Worm (Caenorhabditis elegans) whole organism, L4 larva: ENCODE data around the gene B0303.14.

Source experiments
- F10B5.3 ChIP-seq: sonication (generic microtip); optimal IDR thresholded peaks from 2 replicates; lab custom pipeline; 2016; ENCODE audit warnings: mild to moderate bottlenecking, missing genetic modification characterization, missing compliant biosample characterization
- F37D6.2 ChIP-seq: sonication (generic microtip); optimal IDR thresholded peaks from 2 replicates; lab custom pipeline; 2016; ENCODE audit warnings: mild to moderate bottlenecking, missing genetic modification characterization, missing compliant biosample characterization
- F49E8.2 ChIP-seq: sonication (generic microtip); optimal IDR thresholded peaks from 2 replicates; lab custom pipeline; 2016; ENCODE audit warnings: missing compliant biosample characterization, mild to moderate bottlenecking, missing genetic modification characterization, borderline replicate concordance
- Y105C5A.15 ChIP-seq: fragments of 200-800 bp; sonication (Bioruptor generic); IDR thresholded peaks from 2 replicates; pipeline ENCODE4 v1.3.6; 2022; ENCODE audit warnings: missing genetic modification characterization, missing compliant biosample characterization
- Y48G9A.11 ChIP-seq: fragments of 200-800 bp; sonication (Bioruptor generic); IDR thresholded peaks from 2 replicates; pipeline ENCODE4 v1.3.6; 2022; ENCODE audit warnings: missing genetic modification reagents, missing genetic modification characterization, missing compliant biosample characterization
- Y5F2A.4 ChIP-seq: fragments of 200-800 bp; sonication (Bioruptor generic); optimal IDR thresholded peaks from 2 replicates; lab custom pipeline; 2018; ENCODE audit warnings: mild to moderate bottlenecking, missing genetic modification characterization, missing compliant biosample characterization
- ZK337.2 ChIP-seq: fragments of 200-800 bp; sonication (Bioruptor generic); IDR thresholded peaks from 2 replicates; pipeline ENCODE4 v1.3.6; 2022; ENCODE audit warnings: missing genetic modification reagents, missing genetic modification characterization, missing compliant biosample characterization
- aha-1 ChIP-seq: fragments of 150-350 bp; peaks from one replicate; lab custom pipeline; 2014; ENCODE audit warnings: missing biosample characterization, missing genetic modification characterization
- aly-2 ChIP-seq: sonication (generic microtip); optimal IDR thresholded peaks from 2 replicates; lab custom pipeline; 2018; ENCODE audit warnings: missing biosample characterization, missing genetic modification characterization
- ama-1 ChIP-seq: fragments of 150-350 bp; optimal IDR thresholded peaks from 2 replicates; lab custom pipeline; 2014; ENCODE audit warnings: inconsistent platforms, mixed read lengths
- ceh-28 ChIP-seq: fragments of 150-350 bp; optimal IDR thresholded peaks from 2 replicates; lab custom pipeline; 2014; ENCODE audit warnings: missing biosample characterization, missing genetic modification reagents, missing genetic modification characterization
- ceh-62 ChIP-seq: sonication (generic microtip); optimal IDR thresholded peaks from 2 replicates; lab custom pipeline; 2017; ENCODE audit warnings: missing biosample characterization, missing genetic modification characterization
- ctbp-1 ChIP-seq: fragments of 200-800 bp; sonication (Bioruptor generic); IDR thresholded peaks from 2 replicates; pipeline ENCODE4 v1.3.6; 2022; ENCODE audit warnings: missing genetic modification reagents, missing genetic modification characterization, missing compliant biosample characterization
- daf-19 ChIP-seq: fragments of 200-800 bp; sonication (Bioruptor generic); conservative IDR thresholded peaks from 2 replicates; pipeline ENCODE4 v1.3.6; 2022; ENCODE audit warnings: missing genetic modification characterization, missing compliant biosample characterization
- dmd-6 ChIP-seq: fragments of 200-800 bp; sonication (Bioruptor generic); IDR thresholded peaks from 2 replicates; pipeline ENCODE4 v1.3.6; 2022; ENCODE audit warnings: missing genetic modification reagents, missing genetic modification characterization, missing compliant biosample characterization
- dmd-8 ChIP-seq: fragments of 200-800 bp; sonication (Bioruptor generic); IDR thresholded peaks from 2 replicates; pipeline ENCODE4 v1.3.6; 2022; ENCODE audit warnings: missing genetic modification characterization, missing compliant biosample characterization
- duxl-1 ChIP-seq: sonication (generic microtip); optimal IDR thresholded peaks from 2 replicates; lab custom pipeline; 2016; ENCODE audit warnings: mild to moderate bottlenecking, missing genetic modification characterization, moderate library complexity, missing compliant biosample characterization; ENCODE audit not compliant: poor library complexity
- egl-43 ChIP-seq: fragments of 200-800 bp; sonication (Bioruptor generic); IDR thresholded peaks from 2 replicates; pipeline ENCODE4 v1.3.6; 2022; ENCODE audit warnings: missing genetic modification reagents, missing genetic modification characterization, missing compliant biosample characterization
- fkh-10 ChIP-seq: fragments of 150-350 bp; optimal IDR thresholded peaks from 2 replicates; lab custom pipeline; 2014; ENCODE audit warnings: missing biosample characterization, missing genetic modification reagents, missing genetic modification characterization
- gei-8 ChIP-seq: fragments of 200-800 bp; sonication (Bioruptor generic); optimal IDR thresholded peaks from 2 replicates; lab custom pipeline; 2018; ENCODE audit warnings: mild to moderate bottlenecking, missing genetic modification characterization, missing compliant biosample characterization
- hlh-30 ChIP-seq: sonication (generic microtip); optimal IDR thresholded peaks from 2 replicates; lab custom pipeline; 2017; ENCODE audit warnings: antibody characterized with exemption, mild to moderate bottlenecking, missing genetic modification characterization, missing compliant biosample characterization; ENCODE audit not compliant: insufficient read depth
- lin-15B ChIP-seq: fragments of 150-350 bp; sonication (generic microtip); optimal IDR thresholded peaks from 3 replicates; lab custom pipeline; 2014; ENCODE audit warnings: missing biosample characterization, missing genetic modification characterization
- lin-38 ChIP-seq: fragments of 200-800 bp; sonication (Bioruptor generic); IDR thresholded peaks from 2 replicates; pipeline ENCODE4 v1.3.6; 2022; ENCODE audit warnings: missing genetic modification reagents, missing genetic modification characterization, missing compliant biosample characterization
- lin-39 ChIP-seq: fragments of 150-350 bp; optimal IDR thresholded peaks from 2 replicates; lab custom pipeline; 2014; ENCODE audit warnings: missing biosample characterization, missing genetic modification reagents, missing genetic modification characterization
- lir-3 ChIP-seq: sonication (generic microtip); optimal IDR thresholded peaks from 2 replicates; lab custom pipeline; 2016; ENCODE audit warnings: mild to moderate bottlenecking, missing genetic modification characterization, missing compliant biosample characterization
- madf-5 ChIP-seq, 2 experiments: fragments of 200-800 bp; sonication (Bioruptor generic); IDR thresholded peaks; 2 replicates each; pipeline ENCODE4 v1.3.6; 2022; ENCODE audit warnings: missing compliant biosample characterization in 2 of 2, missing genetic modification characterization in 2 of 2
- madf-9 ChIP-seq: fragments of 200-800 bp; sonication (Bioruptor generic); conservative IDR thresholded peaks from 2 replicates; pipeline ENCODE4 v1.3.6; 2022; ENCODE audit warnings: missing genetic modification reagents, missing genetic modification characterization, missing compliant biosample characterization
- mep-1 ChIP-seq: fragments of 150-350 bp; sonication (generic microtip); optimal IDR thresholded peaks from 3 replicates; lab custom pipeline; 2014; ENCODE audit warnings: missing biosample characterization, missing genetic modification characterization
- mxl-2 ChIP-seq: fragments of 200-800 bp; sonication (Bioruptor generic); conservative IDR thresholded peaks from 2 replicates; pipeline ENCODE4 v1.3.6; 2022; ENCODE audit warnings: missing genetic modification reagents, missing genetic modification characterization, missing compliant biosample characterization
- mxl-3 ChIP-seq: fragments of 200-800 bp; sonication (Bioruptor generic); optimal IDR thresholded peaks from 2 replicates; lab custom pipeline; 2018; ENCODE audit warnings: mild to moderate bottlenecking, missing genetic modification characterization, missing compliant biosample characterization
- nhr-10 ChIP-seq: fragments of 150-350 bp; optimal IDR thresholded peaks from 2 replicates; lab custom pipeline; 2014; ENCODE audit warnings: missing biosample characterization, missing genetic modification characterization
- nhr-11 ChIP-seq: fragments of 150-350 bp; optimal IDR thresholded peaks from 2 replicates; lab custom pipeline; 2014; ENCODE audit warnings: missing biosample characterization, missing genetic modification characterization
- nhr-111 ChIP-seq: fragments of 200-800 bp; sonication (Bioruptor generic); optimal IDR thresholded peaks from 2 replicates; lab custom pipeline; 2018; ENCODE audit warnings: mild to moderate bottlenecking, missing genetic modification characterization, missing compliant biosample characterization
- nhr-237 ChIP-seq: sonication (generic microtip); optimal IDR thresholded peaks from 2 replicates; lab custom pipeline; 2017; ENCODE audit warnings: missing biosample characterization, missing genetic modification characterization
- nhr-25 ChIP-seq: sonication (generic microtip); optimal IDR thresholded peaks from 2 replicates; lab custom pipeline; 2017; ENCODE audit warnings: missing genetic modification characterization, mild to moderate bottlenecking, missing compliant biosample characterization, antibody characterized with exemption, moderate library complexity, borderline replicate concordance; ENCODE audit not compliant: insufficient read depth
- nhr-28 ChIP-seq: fragments of 150-350 bp; optimal IDR thresholded peaks from 2 replicates; lab custom pipeline; 2014; ENCODE audit warnings: missing biosample characterization, missing genetic modification characterization
- nhr-41 ChIP-seq: fragments of 200-800 bp; sonication (Bioruptor generic); IDR thresholded peaks from 2 replicates; pipeline ENCODE4 v1.3.6; 2022; ENCODE audit warnings: missing genetic modification reagents, missing genetic modification characterization, missing compliant biosample characterization
- nhr-42 ChIP-seq: fragments of 200-800 bp; sonication (Bioruptor generic); IDR thresholded peaks from 2 replicates; pipeline ENCODE4 v1.3.6; 2022; ENCODE audit warnings: missing genetic modification characterization, missing compliant biosample characterization
- nhr-48 ChIP-seq: sonication (generic microtip); optimal IDR thresholded peaks from 2 replicates; lab custom pipeline; 2016; ENCODE audit warnings: mild to moderate bottlenecking, missing genetic modification characterization, missing compliant biosample characterization
- nhr-6 ChIP-seq: fragments of 150-350 bp; optimal IDR thresholded peaks from 2 replicates; lab custom pipeline; 2014; ENCODE audit warnings: missing biosample characterization, missing genetic modification characterization
- php-3 ChIP-seq: fragments of 200-800 bp; sonication (Bioruptor generic); IDR thresholded peaks from 2 replicates; pipeline ENCODE4 v1.3.6; 2022; ENCODE audit warnings: missing genetic modification reagents, missing genetic modification characterization, missing compliant biosample characterization
- saeg-2 ChIP-seq: fragments of 200-800 bp; sonication (Bioruptor generic); IDR thresholded peaks from 2 replicates; pipeline ENCODE4 v1.3.6; 2022; ENCODE audit warnings: missing genetic modification reagents, missing genetic modification characterization, missing compliant biosample characterization
- sdz-12 ChIP-seq: fragments of 200-800 bp; sonication (Bioruptor generic); optimal IDR thresholded peaks from 2 replicates; lab custom pipeline; 2018; ENCODE audit warnings: mild to moderate bottlenecking, missing genetic modification characterization, missing compliant biosample characterization
- skn-1 ChIP-seq: fragments of 150-350 bp; optimal IDR thresholded peaks from 2 replicates; lab custom pipeline; 2014; ENCODE audit warnings: missing biosample characterization, missing genetic modification characterization
- snpc-4 ChIP-seq: fragments of 150-350 bp; optimal IDR thresholded peaks from 2 replicates; lab custom pipeline; 2014; ENCODE audit warnings: missing biosample characterization, missing genetic modification characterization
- spr-3 ChIP-seq: fragments of 200-800 bp; sonication (Bioruptor generic); optimal IDR thresholded peaks from 2 replicates; lab custom pipeline; 2018; ENCODE audit warnings: mild to moderate bottlenecking, missing genetic modification characterization, missing compliant biosample characterization
- tra-1 ChIP-seq: fragments of 200-800 bp; sonication (Bioruptor generic); IDR thresholded peaks from 2 replicates; pipeline ENCODE4 v1.3.6; 2022; ENCODE audit warnings: missing genetic modification reagents, missing genetic modification characterization, missing compliant biosample characterization
- unc-62 ChIP-seq, 3 experiments: fragments of 150-350 bp in 1 of 3; sonication (generic microtip); optimal IDR thresholded peaks in 2 of 3; peaks in 1 of 3; 1 replicate in 1 of 3; 2 replicates in 2 of 3; lab custom pipeline; 2014 to 2017; ENCODE audit warnings: missing biosample characterization in 3 of 3, missing genetic modification characterization in 3 of 3, missing genetic modification reagents in 3 of 3, missing genotype in 1 of 3
- zfp-2 ChIP-seq: sonication (generic microtip); optimal IDR thresholded peaks from 2 replicates; lab custom pipeline; 2016; ENCODE audit warnings: mild to moderate bottlenecking, missing genetic modification characterization, missing compliant biosample characterization
- zip-2 ChIP-seq: fragments of 150-350 bp; optimal IDR thresholded peaks from 2 replicates; lab custom pipeline; 2014; ENCODE audit warnings: missing biosample characterization, missing genetic modification characterization
- ztf-7 ChIP-seq: fragments of 150-350 bp; optimal IDR thresholded peaks from 2 replicates; lab custom pipeline; 2014; ENCODE audit warnings: missing biosample characterization, missing genetic modification characterization

B0303.14 gene

DNA sequence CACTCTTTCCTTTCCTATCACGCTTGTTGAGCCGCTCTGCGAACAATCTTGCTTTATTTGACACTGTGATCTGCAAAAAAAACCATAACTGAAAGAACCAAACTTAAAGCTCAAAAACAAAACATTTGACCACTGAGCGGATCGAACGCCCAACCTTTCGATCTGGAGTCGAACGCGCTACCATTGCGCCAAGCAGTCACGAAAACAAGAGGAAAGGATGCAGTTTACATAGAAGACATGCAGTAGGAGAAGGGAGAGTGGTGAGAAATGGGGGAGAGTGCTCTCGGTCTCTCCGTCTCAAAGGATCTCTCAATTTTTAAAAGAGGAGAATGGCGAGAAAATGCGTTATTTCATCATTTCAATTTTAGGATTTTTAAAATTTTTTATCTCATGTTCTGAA, 37.6 kb downstream of the B0303.14 start (continued):
- TF ChIP-seq F49E8.2 (tag; lab: Kevin White, UChicago) (peak; percentile 44), saeg-2 (GFP tag; lab: Robert Waterston, UW) (0 out of 2 replicates have a peak, but pooled peaks have one; percentile 7), php-3 (GFP tag; lab: Robert Waterston, UW) (peak; percentile 72), dmd-8 (GFP tag; lab: Robert Waterston, UW) (peak; percentile 95), Y105C5A.15 (GFP tag; lab: Robert Waterston, UW) (peak; percentile 93), nhr-6 (tag; lab: Kevin White, UChicago) (peak; percentile 30), snpc-4 (tag; lab: Kevin White, UChicago) (no peak), spr-3 (peak; percentile 54), unc-62 (GFP tag; optimal IDR thresholded peaks at IDR 0.05 in 1 of 2; lab: Kevin White, UChicago) (peak in 1 of 2 experiments; percentile 93), unc-62 (tag; optimal IDR thresholded peaks at IDR 0.05; lab: Kevin White, UChicago) (no peak), ceh-62 (no peak), ZK337.2 (GFP tag; lab: Robert Waterston, UW) (peak; percentile 78), mxl-3 (peak; percentile 62), egl-43 (peak; percentile 97), skn-1 (tag; lab: Kevin White, UChicago) (no peak), ctbp-1 (GFP tag; lab: Robert Waterston, UW) (peak; percentile 90), ceh-28 (tag; lab: Kevin White, UChicago) (no peak), hlh-30 (tag; lab: Kevin White, UChicago) (peak; percentile 72), nhr-25 (tag; lab: Kevin White, UChicago) (no peak), nhr-41 (peak; percentile 87), tra-1 (GFP tag; lab: Robert Waterston, UW) (peak; percentile 87), madf-5 (GFP tag; IDR thresholded peaks at IDR 0.05; lab: Robert Waterston, UW) (peak; percentile 86 to 89; a peak in 3 of 4 replicates), Y48G9A.11 (GFP tag; lab: Robert Waterston, UW) (peak; percentile 81), daf-19 (GFP tag; lab: Robert Waterston, UW) (peak; percentile 72), gei-8 (peak; percentile 71), aha-1 (tag; lab: Kevin White, UChicago) (peak; percentile 84), lin-15B (no peak), lin-39 (no peak), zfp-2 (tag; lab: Kevin White, UChicago) (peak; percentile 24), nhr-48 (tag; lab: Kevin White, UChicago) (peak; percentile 58), ama-1 (lab: Kevin White, UChicago) (peak; percentile 21), zip-2 (peak; percentile 63), mep-1 (tag; lab: Kevin White, UChicago) (peak; percentile 76), mxl-2 (GFP tag; lab: Robert Waterston, UW) (peak; percentile 79), madf-9 (GFP tag; lab: Robert Waterston, UW) (peak; percentile 91), lin-38 (GFP tag; lab: Robert Waterston, UW) (peak; percentile 84), Y5F2A.4 (peak; percentile 41), sdz-12 (GFP tag; lab: Kevin White, UChicago) (peak; percentile 84), nhr-237 (tag; lab: Kevin White, UChicago) (no peak), nhr-11 (tag; lab: Kevin White, UChicago) (peak; percentile 39), duxl-1 (peak; percentile 85), nhr-42 (GFP tag; lab: Robert Waterston, UW) (peak; percentile 87), ztf-7 (tag; lab: Kevin White, UChicago) (peak; percentile 81), fkh-10 (GFP tag; lab: Kevin White, UChicago) (peak; percentile 0), nhr-28 (tag; lab: Kevin White, UChicago) (peak; percentile 63), nhr-10 (tag; lab: Kevin White, UChicago) (no peak), F37D6.2 (tag; lab: Kevin White, UChicago) (peak; percentile 50), nhr-111 (peak; percentile 77), aly-2 (tag; lab: Kevin White, UChicago) (peak; percentile 61), lir-3 (tag; lab: Kevin White, UChicago) (peak; percentile 75), dmd-6 (GFP tag; lab: Robert Waterston, UW) (peak; percentile 47), F10B5.3 (tag; lab: Kevin White, UChicago) (peak; percentile 3)
